Fruit fly (Drosophila melanogaster) whole organism, embryonic: ENCODE measurements around the gene CG7653.
A peak's percentile ranks its signal among the peaks of the same experiment; 100 is the strongest.

ENCODE experiments used
- Awh ChIP-seq: fragments of 200-800 bp; sonication (Bioruptor generic); IDR thresholded peaks from 2 replicates; pipeline ENCODE4, ENCODE4 v1.3.6; 2022; ENCODE audit warnings: missing biosample characterization, missing genetic modification characterization
- Bdp1 ChIP-seq: fragments of 200-800 bp; sonication (Bioruptor generic); optimal IDR thresholded peaks from 3 replicates; lab custom pipeline; 2016; ENCODE audit warnings: missing biosample characterization, missing genetic modification characterization
- CG10462 ChIP-seq: fragments of 200-800 bp; sonication (Bioruptor generic); optimal IDR thresholded peaks from 2 replicates; lab custom pipeline; 2016; ENCODE audit warnings: missing biosample characterization, missing genetic modification characterization
- CG12071 ChIP-seq: fragments of 200-800 bp; sonication (Bioruptor generic); optimal IDR thresholded peaks from 3 replicates; lab custom pipeline; 2018; ENCODE audit warnings: missing biosample characterization, mild to moderate bottlenecking, missing genetic modification characterization
- CG12391 ChIP-seq: fragments of 200-800 bp; sonication (Bioruptor generic); optimal IDR thresholded peaks from 3 replicates; lab custom pipeline; 2018; ENCODE audit warnings: missing biosample characterization, mild to moderate bottlenecking, missing genetic modification characterization, moderate library complexity
- CG12942 ChIP-seq: fragments of 200-800 bp; sonication (Bioruptor generic); optimal IDR thresholded peaks from 3 replicates; lab custom pipeline; 2016; ENCODE audit warnings: missing biosample characterization, missing genetic modification characterization
- CG14965 ChIP-seq: fragments of 200-800 bp; sonication (Bioruptor generic); optimal IDR thresholded peaks from 2 replicates; lab custom pipeline; 2016; ENCODE audit warnings: missing biosample characterization, missing genetic modification characterization, borderline replicate concordance
- CG17361 ChIP-seq: fragments of 200-800 bp; sonication (Bioruptor generic); IDR thresholded peaks from 3 replicates; pipeline ENCODE4 v1.3.6; 2022; ENCODE audit warnings: missing biosample characterization, missing genetic modification characterization
- CG2202 ChIP-seq: fragments of 200-800 bp; sonication (Bioruptor generic); optimal IDR thresholded peaks from 2 replicates; lab custom pipeline; 2018; ENCODE audit warnings: missing biosample characterization, mild to moderate bottlenecking, missing genetic modification characterization
- CG3065 ChIP-seq: fragments of 200-800 bp; sonication (Bioruptor generic); optimal IDR thresholded peaks from 2 replicates; lab custom pipeline; 2016; ENCODE audit warnings: missing biosample characterization, missing genetic modification characterization
- CG32532 ChIP-seq: fragments of 200-800 bp; sonication (Bioruptor generic); IDR thresholded peaks from 2 replicates; pipeline ENCODE4 v1.3.6; 2022; ENCODE audit warnings: missing biosample characterization, missing genetic modification characterization
- CG34224 ChIP-seq: fragments of 200-800 bp; sonication (Bioruptor generic); IDR thresholded peaks from 3 replicates; pipeline ENCODE4 v1.3.6; 2022; ENCODE audit warnings: missing biosample characterization, missing genetic modification characterization; ENCODE audit not compliant: partially characterized antibody
- CG4617 ChIP-seq: fragments of 200-800 bp; sonication (Bioruptor generic); optimal IDR thresholded peaks from 3 replicates; lab custom pipeline; 2016; ENCODE audit warnings: missing biosample characterization, missing genetic modification characterization, borderline replicate concordance
- CG6654 ChIP-seq: fragments of 200-800 bp; sonication (Bioruptor generic); optimal IDR thresholded peaks from 2 replicates; lab custom pipeline; 2017; ENCODE audit warnings: missing biosample characterization, mild to moderate bottlenecking, missing genetic modification characterization
- CG6689 ChIP-seq: fragments of 200-800 bp; sonication (Bioruptor generic); IDR thresholded peaks from 2 replicates; pipeline ENCODE4 v1.3.6; 2022; ENCODE audit warnings: missing biosample characterization, missing genetic modification characterization
- CG6813 ChIP-seq: fragments of 200-800 bp; sonication (Bioruptor generic); optimal IDR thresholded peaks from 2 replicates; lab custom pipeline; 2017; ENCODE audit warnings: missing biosample characterization, missing genetic modification characterization, mild to moderate bottlenecking, moderate library complexity, missing genetic modification reagents
- CG7357 ChIP-seq: fragments of 200-800 bp; sonication (Bioruptor generic); IDR thresholded peaks from 3 replicates; pipeline ENCODE4 v1.3.6; 2022; ENCODE audit warnings: missing biosample characterization, missing genetic modification characterization
- CG7786 ChIP-seq: fragments of 200-800 bp; sonication (Bioruptor generic); optimal IDR thresholded peaks from 2 replicates; lab custom pipeline; 2016; ENCODE audit warnings: missing biosample characterization, missing genetic modification characterization
- CG8944 ChIP-seq: fragments of 200-800 bp; sonication (Bioruptor generic); optimal IDR thresholded peaks from 3 replicates; lab custom pipeline; 2016; ENCODE audit warnings: missing biosample characterization, missing genetic modification characterization
- CG9437 ChIP-seq: fragments of 200-800 bp; sonication (Bioruptor generic); optimal IDR thresholded peaks from 2 replicates; lab custom pipeline; 2018; ENCODE audit warnings: missing biosample characterization, mild to moderate bottlenecking, missing genetic modification characterization
- E2f2 ChIP-seq: fragments of 200-800 bp; sonication (Bioruptor generic); IDR thresholded peaks from 2 replicates; pipeline ENCODE4 v1.3.6; 2022; ENCODE audit warnings: missing biosample characterization, missing genetic modification characterization
- Med ChIP-seq: fragments of 200-800 bp; sonication (Bioruptor generic); peaks from one replicate; lab custom pipeline; 2016; ENCODE audit warnings: missing biosample characterization, missing genetic modification characterization, mild to moderate bottlenecking, inconsistent platforms, moderate library complexity
- NfI ChIP-seq: fragments of 200-800 bp; sonication (Bioruptor generic); optimal IDR thresholded peaks from 3 replicates; lab custom pipeline; 2018; ENCODE audit warnings: missing biosample characterization, mild to moderate bottlenecking, missing genetic modification characterization, moderate library complexity
- Opbp ChIP-seq: fragments of 200-800 bp; sonication (Bioruptor generic); IDR thresholded peaks from 3 replicates; pipeline ENCODE4 v1.3.6; 2022; ENCODE audit warnings: missing biosample characterization, missing genetic modification characterization; ENCODE audit not compliant: partially characterized antibody
- Sin3A ChIP-seq: fragments of >200 bp; optimal IDR thresholded peaks from 2 replicates; lab custom pipeline; 2018
- Sox100B ChIP-seq: fragments of 200-800 bp; sonication (Bioruptor generic); optimal IDR thresholded peaks from 3 replicates; lab custom pipeline; 2018; ENCODE audit warnings: missing biosample characterization, mild to moderate bottlenecking, missing genetic modification characterization
- Sry-β ChIP-seq: fragments of 200-800 bp; sonication (Bioruptor generic); optimal IDR thresholded peaks from 2 replicates; lab custom pipeline; 2018; ENCODE audit warnings: missing biosample characterization, mild to moderate bottlenecking, missing genetic modification characterization, moderate library complexity
- YL-1 ChIP-seq: fragments of 200-800 bp; sonication (Bioruptor generic); optimal IDR thresholded peaks from 3 replicates; lab custom pipeline; 2017; ENCODE audit warnings: missing biosample characterization, mild to moderate bottlenecking, missing genetic modification characterization
- ab ChIP-seq: fragments of 200-800 bp; sonication (Bioruptor generic); optimal IDR thresholded peaks from 2 replicates; lab custom pipeline; 2016; ENCODE audit warnings: missing biosample characterization, missing genetic modification characterization
- amos ChIP-seq: fragments of 200-800 bp; sonication (Bioruptor generic); IDR thresholded peaks from 2 replicates; pipeline ENCODE4 v1.3.6; 2022; ENCODE audit warnings: missing biosample characterization, missing genetic modification characterization; ENCODE audit not compliant: partially characterized antibody
- az2 ChIP-seq: fragments of 200-800 bp; sonication (Bioruptor generic); optimal IDR thresholded peaks from 3 replicates; lab custom pipeline; 2016; ENCODE audit warnings: missing biosample characterization, missing genetic modification characterization
- corto ChIP-seq: fragments of 200-800 bp; sonication (Bioruptor generic); optimal IDR thresholded peaks from 2 replicates; lab custom pipeline; 2016; ENCODE audit warnings: missing biosample characterization, mild to moderate bottlenecking, missing genetic modification characterization, moderate library complexity
- danr ChIP-seq: fragments of 200-800 bp; sonication (Bioruptor generic); IDR thresholded peaks from 2 replicates; pipeline ENCODE4 v1.3.6; 2022; ENCODE audit warnings: missing biosample characterization, missing genetic modification characterization
- emc ChIP-seq: fragments of 200-800 bp; sonication (Bioruptor generic); optimal IDR thresholded peaks from 2 replicates; lab custom pipeline; 2016; ENCODE audit warnings: missing biosample characterization, missing genetic modification characterization
- esg ChIP-seq: fragments of 200-800 bp; sonication (Bioruptor generic); conservative IDR thresholded peaks from 2 replicates; pipeline ENCODE4 v1.3.6; 2022; ENCODE audit warnings: missing biosample characterization, missing genetic modification characterization
- nau ChIP-seq: fragments of 200-800 bp; sonication (Bioruptor generic); optimal IDR thresholded peaks from 3 replicates; lab custom pipeline; 2017; ENCODE audit warnings: missing biosample characterization, mild to moderate bottlenecking, missing genetic modification characterization, missing genetic modification reagents
- odd ChIP-seq: fragments of 200-800 bp; sonication (Bioruptor generic); optimal IDR thresholded peaks from 2 replicates; lab custom pipeline; 2017; ENCODE audit warnings: missing biosample characterization, mild to moderate bottlenecking, missing genetic modification characterization
- pzg ChIP-seq: fragments of 200-800 bp; sonication (Bioruptor generic); optimal IDR thresholded peaks from 3 replicates; lab custom pipeline; 2018; ENCODE audit warnings: missing biosample characterization, mild to moderate bottlenecking, missing genetic modification characterization, moderate library complexity
- ro ChIP-seq: fragments of 200-800 bp; sonication (Bioruptor generic); IDR thresholded peaks from 2 replicates; pipeline ENCODE4 v1.3.6; 2022; ENCODE audit warnings: missing biosample characterization, missing genetic modification characterization
- sens ChIP-seq: fragments of 200-800 bp; sonication (Bioruptor generic); peaks from one replicate; lab custom pipeline; 2016; ENCODE audit warnings: missing biosample characterization, missing genetic modification characterization
- shn ChIP-seq: fragments of 200-800 bp; sonication (Bioruptor generic); optimal IDR thresholded peaks from 3 replicates; lab custom pipeline; 2016; ENCODE audit warnings: missing biosample characterization, missing genetic modification characterization
- sisA ChIP-seq: fragments of 200-800 bp; sonication (Bioruptor generic); IDR thresholded peaks from 2 replicates; pipeline ENCODE4 v1.3.6; 2022; ENCODE audit warnings: missing biosample characterization, missing genetic modification characterization
- slbo ChIP-seq: fragments of 200-800 bp; sonication (Bioruptor generic); IDR thresholded peaks from 2 replicates; pipeline ENCODE4 v1.3.6; 2022; ENCODE audit warnings: missing biosample characterization, missing genetic modification characterization
- slp2 ChIP-seq: fragments of 200-800 bp; sonication (Bioruptor generic); optimal IDR thresholded peaks from 2 replicates; lab custom pipeline; 2016; ENCODE audit warnings: missing biosample characterization, missing genetic modification characterization
- so ChIP-seq: fragments of 200-800 bp; sonication (Bioruptor generic); IDR thresholded peaks from 3 replicates; pipeline ENCODE4 v1.3.6; 2022; ENCODE audit warnings: missing biosample characterization, missing genetic modification characterization
- sqz ChIP-seq: fragments of 200-800 bp; sonication (Bioruptor generic); optimal IDR thresholded peaks from 3 replicates; lab custom pipeline; 2018; ENCODE audit warnings: missing biosample characterization, mild to moderate bottlenecking, missing genetic modification characterization
- tna ChIP-seq: fragments of 200-800 bp; sonication (Bioruptor generic); IDR thresholded peaks from 2 replicates; pipeline ENCODE4 v1.3.6; 2022; ENCODE audit warnings: missing biosample characterization, missing genetic modification characterization; ENCODE audit not compliant: partially characterized antibody
- usp ChIP-seq: fragments of >200 bp; optimal IDR thresholded peaks from 2 replicates; lab custom pipeline; 2017; ENCODE audit warnings: missing biosample characterization, missing genetic modification characterization
- zfh2 ChIP-seq: fragments of 200-800 bp; sonication (Bioruptor generic); optimal IDR thresholded peaks from 2 replicates; lab custom pipeline; 2016; ENCODE audit warnings: missing biosample characterization, missing genetic modification characterization

CG7653 gene

DNA sequence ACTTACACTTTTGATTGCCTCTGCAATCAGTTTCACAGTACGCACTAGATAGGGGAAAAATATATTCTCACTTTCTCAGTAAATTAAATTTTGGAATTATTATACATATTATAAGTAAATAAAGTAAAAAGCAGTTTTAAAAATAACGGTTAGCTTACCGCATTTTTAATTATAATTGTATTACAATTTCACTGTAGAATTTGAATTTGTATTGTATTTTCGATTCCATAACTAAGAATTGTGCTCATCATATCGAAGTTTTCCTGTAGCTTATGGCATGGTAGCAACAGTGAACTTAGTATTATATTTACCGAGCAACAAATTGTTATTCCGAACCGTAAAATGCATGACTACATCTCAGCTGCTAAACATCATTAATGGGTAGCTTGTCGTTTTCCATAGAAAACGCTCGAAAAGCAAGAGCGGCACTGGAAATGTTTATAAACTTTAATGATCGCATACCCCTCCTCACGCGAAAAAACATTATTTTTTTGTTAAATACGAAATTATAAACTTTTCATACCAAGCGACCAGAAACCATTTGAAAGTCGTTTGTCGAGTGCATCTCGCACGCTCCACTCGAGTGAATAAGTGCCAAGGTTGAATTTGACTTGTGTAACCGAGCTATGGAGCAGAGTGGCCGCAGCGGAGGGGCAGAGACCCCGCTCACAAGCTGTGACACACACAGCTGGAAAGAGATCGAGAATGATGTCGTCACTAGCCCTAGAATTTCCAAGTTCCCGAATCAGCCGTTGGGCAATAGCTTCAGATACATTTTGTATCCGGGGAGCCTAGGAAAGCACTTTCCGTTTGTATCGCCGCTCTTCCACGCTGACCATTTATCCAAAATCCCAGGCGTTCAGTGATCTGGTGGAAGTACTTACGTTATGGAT is 32.3 kb upstream of the CG7653 start (continued):
- no peak for TF ChIP-seq CG8944 (GFP tag; lab: Kevin White, UChicago)
- TF ChIP-seq shn: no peak
- TF ChIP-seq sisA (GFP tag; lab: Robert Waterston, UW): peak; percentile 84
- peak; percentile 84 for TF ChIP-seq YL-1 (GFP tag; lab: Kevin White, UChicago)
- no peak for TF ChIP-seq Sin3A (lab: Kevin White, UChicago)
- peak; percentile 87 for TF ChIP-seq CG9437 (GFP tag; lab: Kevin White, UChicago)
- TF ChIP-seq Sox100B: peak; percentile 95
- peak; percentile 2 for TF ChIP-seq corto
- TF ChIP-seq sqz (GFP tag; lab: Kevin White, UChicago): peak; percentile 69
- peak; percentile 68 for TF ChIP-seq ab (GFP tag; lab: Kevin White, UChicago)
- TF ChIP-seq so (GFP tag; lab: Robert Waterston, UW): peak; percentile 48; the same call in 2 of the 3 replicates
- TF ChIP-seq CG3065: peak; percentile 88
- TF ChIP-seq pzg (GFP tag; lab: Kevin White, UChicago): no peak
- TF ChIP-seq CG12391 (tag; lab: Kevin White, UChicago): peak; percentile 95
- TF ChIP-seq CG2202 (tag; lab: Kevin White, UChicago): peak; percentile 84
- TF ChIP-seq slp2 (GFP tag; lab: Kevin White, UChicago): no peak
- TF ChIP-seq CG4617 (GFP tag; lab: Kevin White, UChicago): peak; percentile 53
- TF ChIP-seq sens (GFP tag; lab: Kevin White, UChicago): peak; percentile 89
- TF ChIP-seq zfh2 (GFP tag; lab: Kevin White, UChicago): peak; percentile 47
- TF ChIP-seq CG32532 (GFP tag; lab: Robert Waterston, UW): peak; percentile 91
- TF ChIP-seq CG17361: peak; percentile 94
- no peak for TF ChIP-seq Opbp
- TF ChIP-seq slbo: peak; percentile 96
- peak; percentile 69 for TF ChIP-seq E2f2 (GFP tag; lab: Robert Waterston, UW)
- TF ChIP-seq danr (GFP tag; lab: Robert Waterston, UW): peak; percentile 82
- TF ChIP-seq ro (GFP tag; lab: Robert Waterston, UW): peak; percentile 76
- TF ChIP-seq CG6654: peak; percentile 67
- no peak for TF ChIP-seq CG7786
- peak; percentile 93 for TF ChIP-seq CG10462 (GFP tag; lab: Kevin White, UChicago)
- TF ChIP-seq Sry-β (GFP tag; lab: Kevin White, UChicago): no peak
- TF ChIP-seq amos (GFP tag; lab: Robert Waterston, UW): no peak; the same call in 1 of the 2 replicates
- TF ChIP-seq CG6689 (GFP tag; lab: Robert Waterston, UW): peak; percentile 92
- TF ChIP-seq odd (GFP tag; lab: Kevin White, UChicago): peak; percentile 93
- peak; percentile 0 for TF ChIP-seq emc
- peak; percentile 83 for TF ChIP-seq CG12942 (GFP tag; lab: Kevin White, UChicago)
- peak; percentile 47 for TF ChIP-seq CG6813
- TF ChIP-seq CG34224 (GFP tag; lab: Robert Waterston, UW): no peak
- TF ChIP-seq NfI (GFP tag; lab: Kevin White, UChicago): peak; percentile 90
- TF ChIP-seq Med (GFP tag; lab: Kevin White, UChicago): peak; percentile 80
- TF ChIP-seq Awh (GFP tag; lab: Robert Waterston, UW): peak; percentile 85
- TF ChIP-seq usp (GFP tag; lab: Kevin White, UChicago): no peak
- no peak; the same call in 1 of the 2 replicates for TF ChIP-seq tna (GFP tag; lab: Robert Waterston, UW)
- TF ChIP-seq CG7357 (GFP tag; lab: Robert Waterston, UW): peak; percentile 84
- TF ChIP-seq Bdp1 (GFP tag; lab: Kevin White, UChicago): no peak
- peak; percentile 42 for TF ChIP-seq nau (GFP tag; lab: Kevin White, UChicago)
- TF ChIP-seq esg: peak; percentile 90
- no peak for TF ChIP-seq CG14965 (GFP tag; lab: Kevin White, UChicago)
- peak; percentile 57 for TF ChIP-seq CG12071
- peak; percentile 91 for TF ChIP-seq az2
